Fruit fly (Drosophila melanogaster): ENCODE data around the gene Hakai.

Hakai gene

DNA sequence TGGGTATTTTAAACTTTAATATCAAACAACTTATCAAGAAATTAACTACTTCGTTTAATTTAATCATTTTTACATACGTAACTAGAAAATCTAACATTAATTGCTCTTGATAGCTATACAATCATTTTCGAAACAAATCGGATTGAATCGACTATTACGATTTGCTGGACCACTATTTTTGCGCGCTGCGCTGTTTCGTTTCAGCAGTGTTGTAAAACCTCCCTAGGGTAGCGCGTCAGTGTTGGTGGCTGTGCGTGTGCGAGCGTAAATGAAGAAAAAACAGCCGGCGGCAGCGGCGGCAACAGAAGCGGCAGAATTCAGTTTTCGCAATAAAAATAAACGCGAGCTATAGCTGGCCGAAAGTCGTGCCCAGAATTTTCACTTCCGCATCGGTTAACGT is 49.0 kb downstream of the Hakai start, which contains the start of gene CG33116 (continued):
- no peak for TF ChIP-seq CG16813 (GFP tag; IDR thresholded peaks at IDR 0.05; ENCODE audit: partially characterized antibody)
- TF ChIP-seq bcd (GFP tag; optimal IDR thresholded peaks at IDR 0.05) = peak; percentile 85
- TF ChIP-seq maf-S (GFP tag; optimal IDR thresholded peaks at IDR 0.05) = peak; percentile 82
- TF ChIP-seq CG18764 (GFP tag; optimal IDR thresholded peaks at IDR 0.05) = peak; percentile 38
- TF ChIP-seq CG7357 (GFP tag; IDR thresholded peaks at IDR 0.05) = peak; percentile 51; the same call in 1 of the 3 replicates
- TF ChIP-seq CG10979 (tag; optimal IDR thresholded peaks at IDR 0.05) = peak; percentile 84
- TF ChIP-seq Eip74EF (GFP tag; optimal IDR thresholded peaks at IDR 0.05) = peak in 1 of 2 experiments; percentile 53
- TF ChIP-seq CG9215 (GFP tag; IDR thresholded peaks at IDR 0.05) = peak; percentile 51; the same call in 1 of the 2 replicates
- no peak for TF ChIP-seq CG7928 (GFP tag; optimal IDR thresholded peaks at IDR 0.05)
- peak; percentile 80 for TF ChIP-seq CG1233 (GFP tag; optimal IDR thresholded peaks at IDR 0.05)
- TF ChIP-seq B-H2 (GFP tag; optimal IDR thresholded peaks at IDR 0.05) = peak; percentile 78
- peak; percentile 64 for TF ChIP-seq twi (tag; optimal IDR thresholded peaks at IDR 0.05)
- TF ChIP-seq Sry-β (GFP tag; optimal IDR thresholded peaks at IDR 0.05) = peak; percentile 49
- TF ChIP-seq jigr1 (GFP tag; IDR thresholded peaks at IDR 0.05) = no peak
- TF ChIP-seq Xbp1 (GFP tag; optimal IDR thresholded peaks at IDR 0.05) = peak; percentile 89
- TF ChIP-seq Ravus (GFP tag; IDR thresholded peaks at IDR 0.05) = peak; percentile 10; the same call in 1 of the 2 replicates
- TF ChIP-seq CG12744 (GFP tag; optimal IDR thresholded peaks at IDR 0.05) = peak; percentile 71
- peak; percentile 84 for TF ChIP-seq slbo (GFP tag; IDR thresholded peaks at IDR 0.05)
- TF ChIP-seq tap (tag; optimal IDR thresholded peaks at IDR 0.05) = peak; percentile 74
- no peak; the same call in 1 of the 2 replicates for TF ChIP-seq Nf-YA (GFP tag; IDR thresholded peaks at IDR 0.05)
- TF ChIP-seq CG12659 (GFP tag; optimal IDR thresholded peaks at IDR 0.05) = peak; percentile 81
- TF ChIP-seq GATAe (GFP tag; conservative IDR thresholded peaks at IDR 0.05) = no peak
- TF ChIP-seq danr (GFP tag; IDR thresholded peaks at IDR 0.05) = peak; percentile 31; the same call in 1 of the 2 replicates
- 0 out of 2 replicates have a peak, but pooled peaks have one; percentile 25 for TF ChIP-seq ato (GFP tag; IDR thresholded peaks at IDR 0.05; ENCODE audit: partially characterized antibody)
- peak; percentile 83 for TF ChIP-seq NFAT (GFP tag; IDR thresholded peaks at IDR 0.05)
- TF ChIP-seq CG18262 (tag; optimal IDR thresholded peaks at IDR 0.05) = peak; percentile 87
- peak; percentile 78 for TF ChIP-seq CG17385 (GFP tag; optimal IDR thresholded peaks at IDR 0.05)
- TF ChIP-seq nerfin-1 (tag; optimal IDR thresholded peaks at IDR 0.05) = peak; percentile 80
- peak; percentile 52 for TF ChIP-seq ac (GFP tag; optimal IDR thresholded peaks at IDR 0.05)
- TF ChIP-seq bbx (GFP tag; IDR thresholded peaks at IDR 0.05; ENCODE audit: partially characterized antibody) = peak; percentile 58
- TF ChIP-seq CG3065 (GFP tag; optimal IDR thresholded peaks at IDR 0.05) = peak; percentile 18
- peak; percentile 81 for TF ChIP-seq CG33557 (GFP tag; optimal IDR thresholded peaks at IDR 0.05)
- TF ChIP-seq Opbp (GFP tag; IDR thresholded peaks at IDR 0.05; ENCODE audit: partially characterized antibody) = peak; percentile 65; the same call in 2 of the 3 replicates
- peak; percentile 70 for TF ChIP-seq nom (GFP tag; optimal IDR thresholded peaks at IDR 0.05)
- TF ChIP-seq yki (optimal IDR thresholded peaks at IDR 0.05) = no peak
- TF ChIP-seq Atf6 (GFP tag; IDR thresholded peaks at IDR 0.05) = peak; percentile 83
- TF ChIP-seq nau (GFP tag; optimal IDR thresholded peaks at IDR 0.05) = no peak
- TF ChIP-seq CG2202 (tag; optimal IDR thresholded peaks at IDR 0.05) = peak; percentile 63
- TF ChIP-seq CG11504 (tag; optimal IDR thresholded peaks at IDR 0.05) = peak; percentile 84
- TF ChIP-seq mam (GFP tag; optimal IDR thresholded peaks at IDR 0.05) = peak; percentile 87
- TF ChIP-seq Fer3 (tag; optimal IDR thresholded peaks at IDR 0.05) = peak; percentile 78
- peak; percentile 17 for TF ChIP-seq gfzf (GFP tag; optimal IDR thresholded peaks at IDR 0.05)
- peak; percentile 92 for TF ChIP-seq ci (GFP tag; IDR thresholded peaks at IDR 0.05)
- peak; percentile 52 for TF ChIP-seq CG4707 (GFP tag; optimal IDR thresholded peaks at IDR 0.05)
- TF ChIP-seq CG32767 (GFP tag; IDR thresholded peaks at IDR 0.05) = 0 out of 2 replicates have a peak, but pooled peaks have one; percentile 54
- TF ChIP-seq CG1024 (GFP tag; IDR thresholded peaks at IDR 0.05) = peak; percentile 63
- peak; percentile 80 for TF ChIP-seq Side (GFP tag; optimal IDR thresholded peaks at IDR 0.05)
- peak; percentile 80 for TF ChIP-seq CG15269 (tag; optimal IDR thresholded peaks at IDR 0.05)
- TF ChIP-seq Dp (GFP tag; optimal IDR thresholded peaks at IDR 0.05) = peak; percentile 47
- TF ChIP-seq CG10321 (GFP tag; IDR thresholded peaks at IDR 0.05) = no peak

All from whole organism, embryonic.